Worm (Caenorhabditis elegans) whole organism, L2 larva: ENCODE results near the gene C05B5.16.

ENCODE experiments used
- C34F6.9 ChIP-seq: fragments of 150-350 bp; optimal IDR thresholded peaks from 2 replicates; lab custom pipeline; 2014; ENCODE audit warnings: missing biosample characterization, missing genetic modification characterization
- F13H6.1 ChIP-seq: sonication (generic microtip); optimal IDR thresholded peaks from 2 replicates; lab custom pipeline; 2016; ENCODE audit warnings: missing genetic modification characterization, missing compliant biosample characterization
- Y55F3AM.14 ChIP-seq: fragments of 200-800 bp; sonication (Bioruptor generic); optimal IDR thresholded peaks from 2 replicates; lab custom pipeline; 2018; ENCODE audit warnings: mild to moderate bottlenecking, missing genetic modification characterization, missing compliant biosample characterization
- ZK546.5 ChIP-seq: sonication (generic microtip); optimal IDR thresholded peaks from 2 replicates; lab custom pipeline; 2017; ENCODE audit warnings: missing biosample characterization, missing genetic modification characterization
- alr-1 ChIP-seq: fragments of 150-350 bp; optimal IDR thresholded peaks from 2 replicates; lab custom pipeline; 2014; ENCODE audit warnings: missing biosample characterization, missing genetic modification characterization
- aly-2 ChIP-seq: fragments of 150-350 bp; optimal IDR thresholded peaks from 2 replicates; lab custom pipeline; 2014; ENCODE audit warnings: missing biosample characterization, missing genetic modification characterization
- blmp-1 ChIP-seq: sonication (generic microtip); optimal IDR thresholded peaks from 2 replicates; lab custom pipeline; 2017; ENCODE audit warnings: missing genetic modification characterization, mild to moderate bottlenecking, missing compliant biosample characterization, antibody characterized with exemption, moderate library complexity; ENCODE audit not compliant: insufficient read depth
- ceh-16 ChIP-seq: fragments of 150-350 bp; optimal IDR thresholded peaks from 2 replicates; lab custom pipeline; 2014; ENCODE audit warnings: missing biosample characterization, missing genetic modification characterization
- dmd-4 ChIP-seq: sonication (generic microtip); optimal IDR thresholded peaks from 2 replicates; lab custom pipeline; 2017; ENCODE audit warnings: missing biosample characterization, missing genetic modification characterization
- egl-27 ChIP-seq: sonication (generic microtip); optimal IDR thresholded peaks from 3 replicates; lab custom pipeline; 2017; ENCODE audit warnings: missing biosample characterization, missing genetic modification reagents, missing genetic modification characterization
- elt-1 ChIP-seq: fragments of 150-350 bp; optimal IDR thresholded peaks from 2 replicates; lab custom pipeline; 2014; ENCODE audit warnings: missing biosample characterization, missing genetic modification characterization
- elt-3 ChIP-seq: sonication (generic microtip); optimal IDR thresholded peaks from 2 replicates; lab custom pipeline; 2017; ENCODE audit warnings: missing biosample characterization, missing genetic modification characterization
- fos-1 ChIP-seq: fragments of 150-350 bp; optimal IDR thresholded peaks from 2 replicates; lab custom pipeline; 2014; ENCODE audit warnings: missing biosample characterization, missing genetic modification characterization
- gmeb-1 ChIP-seq: fragments of 150-350 bp; optimal IDR thresholded peaks from 2 replicates; lab custom pipeline; 2014; ENCODE audit warnings: missing biosample characterization, missing genetic modification characterization
- lin-11 ChIP-seq: fragments of 150-350 bp; sonication (generic microtip); optimal IDR thresholded peaks from 2 replicates; lab custom pipeline; 2014; ENCODE audit warnings: missing biosample characterization, missing genetic modification characterization, inconsistent platforms, mixed read lengths
- lin-13 ChIP-seq: fragments of 150-350 bp; optimal IDR thresholded peaks from 2 replicates; lab custom pipeline; 2014; ENCODE audit warnings: missing biosample characterization, missing genetic modification reagents, missing genetic modification characterization
- lsy-2 ChIP-seq, 2 experiments: fragments of 150-350 bp in 1 of 2; sonication (generic microtip) in 1 of 2; optimal IDR thresholded peaks; 2 replicates each; lab custom pipeline; 2014 to 2017; ENCODE audit warnings: missing biosample characterization in 2 of 2, missing genetic modification characterization in 2 of 2
- mab-5 ChIP-seq: fragments of 150-350 bp; optimal IDR thresholded peaks from 2 replicates; lab custom pipeline; 2014; ENCODE audit warnings: missing biosample characterization, missing genetic modification characterization
- mdl-1 ChIP-seq, 2 experiments: fragments of 150-350 bp in 1 of 2; sonication (generic microtip) in 1 of 2; optimal IDR thresholded peaks; 2 replicates each; lab custom pipeline; 2017; ENCODE audit warnings: missing biosample characterization in 2 of 2, missing genetic modification characterization in 2 of 2
- nhr-11 ChIP-seq: fragments of 150-350 bp; optimal IDR thresholded peaks from 2 replicates; lab custom pipeline; 2014; ENCODE audit warnings: missing biosample characterization, missing genetic modification characterization
- nhr-12 ChIP-seq: fragments of 150-350 bp; optimal IDR thresholded peaks from 2 replicates; lab custom pipeline; 2014; ENCODE audit warnings: missing biosample characterization, missing genetic modification characterization
- nhr-129 ChIP-seq: fragments of 150-350 bp; optimal IDR thresholded peaks from 2 replicates; lab custom pipeline; 2014; ENCODE audit warnings: missing biosample characterization, missing genetic modification characterization
- nhr-237 ChIP-seq: fragments of 150-350 bp; optimal IDR thresholded peaks from 2 replicates; lab custom pipeline; 2014; ENCODE audit warnings: missing biosample characterization, missing genetic modification characterization
- nhr-6 ChIP-seq: fragments of 150-350 bp; optimal IDR thresholded peaks from 2 replicates; lab custom pipeline; 2014; ENCODE audit warnings: missing biosample characterization, missing genetic modification characterization
- nhr-77 ChIP-seq: fragments of 150-350 bp; optimal IDR thresholded peaks from 2 replicates; lab custom pipeline; 2014; ENCODE audit warnings: missing biosample characterization, missing genetic modification characterization
- peb-1 ChIP-seq: fragments of 150-350 bp; optimal IDR thresholded peaks from 2 replicates; lab custom pipeline; 2014; ENCODE audit warnings: missing biosample characterization, missing genetic modification characterization
- sem-4 ChIP-seq: fragments of 150-350 bp; optimal IDR thresholded peaks from 2 replicates; lab custom pipeline; 2014; ENCODE audit warnings: missing biosample characterization, missing genetic modification reagents, missing genetic modification characterization
- skn-1 ChIP-seq: sonication (generic microtip); optimal IDR thresholded peaks from 2 replicates; lab custom pipeline; 2017; ENCODE audit warnings: missing biosample characterization, missing genetic modification characterization
- sma-3 ChIP-seq: sonication (generic microtip); optimal IDR thresholded peaks from 2 replicates; lab custom pipeline; 2016; ENCODE audit warnings: missing genetic modification reagents, missing genetic modification characterization, missing compliant biosample characterization
- sma-9 ChIP-seq, 2 experiments: fragments of 150-350 bp in 1 of 2; sonication (generic microtip) in 1 of 2; optimal IDR thresholded peaks; 2 replicates each; lab custom pipeline; 2014 to 2016; ENCODE audit warnings: missing genetic modification characterization in 2 of 2, mild to moderate bottlenecking in 1 of 2, missing biosample characterization in 1 of 2, missing compliant biosample characterization in 1 of 2, missing genetic modification reagents in 1 of 2, moderate library complexity in 1 of 2
- snpc-4 ChIP-seq: fragments of 150-350 bp; optimal IDR thresholded peaks from 2 replicates; lab custom pipeline; 2014; ENCODE audit warnings: missing biosample characterization, missing genetic modification characterization
- unc-62 ChIP-seq: fragments of 150-350 bp; optimal IDR thresholded peaks from 2 replicates; lab custom pipeline; 2014; ENCODE audit warnings: missing biosample characterization, missing genetic modification reagents, missing genetic modification characterization
- ztf-1 ChIP-seq: fragments of 200-800 bp; sonication (Bioruptor generic); conservative IDR thresholded peaks from 2 replicates; pipeline ENCODE4 v1.3.6; 2022; ENCODE audit warnings: missing genetic modification characterization, missing compliant biosample characterization
- ztf-11 ChIP-seq: sonication (generic microtip); optimal IDR thresholded peaks from 2 replicates; lab custom pipeline; 2017; ENCODE audit warnings: missing biosample characterization, missing genetic modification characterization
- ztf-4 ChIP-seq: fragments of 150-350 bp; optimal IDR thresholded peaks from 2 replicates; lab custom pipeline; 2014; ENCODE audit warnings: missing biosample characterization, missing genetic modification characterization

Gene C05B5.16

ce11 chrIII:10012136-10012535 lies at the start of gene C05B5.16:
TSS of gene C05B5.16 (plus strand) at chrIII:10012436.
- no peak for TF ChIP-seq nhr-77 (tag; lab: Kevin White, UChicago)
- TF ChIP-seq blmp-1 (tag; lab: Kevin White, UChicago), result no peak
- TF ChIP-seq ZK546.5 (tag; lab: Kevin White, UChicago), result no peak
- no peak for TF ChIP-seq Y55F3AM.14
- no peak for TF ChIP-seq nhr-237 (tag; lab: Kevin White, UChicago)
- TF ChIP-seq snpc-4 (tag; lab: Kevin White, UChicago), result no peak
- TF ChIP-seq egl-27 (tag; lab: Kevin White, UChicago), result no peak
- no peak for TF ChIP-seq dmd-4 (tag; lab: Kevin White, UChicago)
- TF ChIP-seq, all 48 proteins: peak for 0

DNA sequence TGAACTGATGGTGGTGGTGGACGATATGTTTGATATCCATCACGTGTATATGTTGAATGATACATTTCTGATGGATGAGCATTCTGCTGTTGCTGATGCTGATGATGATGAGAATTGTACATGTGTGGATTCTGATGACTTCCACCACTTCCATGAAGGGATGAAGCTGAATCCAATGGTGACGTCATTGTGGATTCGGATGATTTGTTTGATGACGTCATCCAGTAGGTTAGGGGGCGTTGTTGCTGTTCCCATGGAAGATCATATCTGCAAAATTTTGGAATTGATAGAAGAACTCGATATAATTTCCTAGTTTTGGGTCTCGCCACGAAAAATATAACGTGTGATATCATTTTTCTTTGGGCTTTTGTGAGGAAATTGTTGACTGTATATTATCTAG lies 48.8 kb upstream of the C05B5.16 start:
- TF ChIP-seq sma-9 (GFP tag; optimal IDR thresholded peaks at IDR 0.05; lab: Kevin White, UChicago), result no peak
- no peak for TF ChIP-seq sma-9 (tag; optimal IDR thresholded peaks at IDR 0.05; lab: Kevin White, UChicago)
- no peak for TF ChIP-seq nhr-77 (tag; lab: Kevin White, UChicago)
- TF ChIP-seq dmd-4 (tag; lab: Kevin White, UChicago), result no peak
- no peak for TF ChIP-seq blmp-1 (tag; lab: Kevin White, UChicago)
- no peak for TF ChIP-seq lin-13 (GFP tag; lab: Kevin White, UChicago)
- no peak for TF ChIP-seq sma-3 (GFP tag; lab: Kevin White, UChicago)
- TF ChIP-seq lsy-2 (tag; optimal IDR thresholded peaks at IDR 0.05; lab: Kevin White, UChicago), result no peak
- TF ChIP-seq skn-1 (tag; lab: Kevin White, UChicago), result no peak
- TF ChIP-seq ceh-16 (tag; lab: Kevin White, UChicago), result no peak
- TF ChIP-seq peb-1 (tag; lab: Kevin White, UChicago), result no peak
- TF ChIP-seq ztf-11 (tag; lab: Kevin White, UChicago), result no peak

DNA sequence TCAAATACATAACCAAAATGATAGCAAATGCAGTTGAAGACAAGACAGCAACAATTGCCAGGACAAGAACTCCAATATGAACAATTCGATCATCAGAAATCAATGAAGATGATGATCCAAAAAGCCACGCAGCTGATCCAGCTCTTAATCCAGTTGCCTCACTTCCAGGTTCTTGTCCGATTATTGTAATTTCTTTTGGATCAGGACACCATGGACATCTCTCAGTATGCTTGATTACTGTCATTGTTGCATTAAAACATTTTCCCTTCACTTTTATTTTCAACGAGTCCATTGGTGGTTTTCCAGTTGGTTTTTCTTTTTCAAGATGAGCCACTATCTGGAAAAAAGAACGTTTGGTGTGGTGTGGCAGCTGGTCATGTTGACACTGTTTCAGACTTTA lies 47.8 kb upstream of the C05B5.16 start:
- no peak for TF ChIP-seq egl-27 (tag; lab: Kevin White, UChicago)
- no peak for TF ChIP-seq nhr-12 (tag; lab: Kevin White, UChicago)
- no peak for TF ChIP-seq lin-13 (GFP tag; lab: Kevin White, UChicago)
- TF ChIP-seq gmeb-1, result no peak
- TF ChIP-seq fos-1 (tag; lab: Kevin White, UChicago), result no peak
- no peak for TF ChIP-seq blmp-1 (tag; lab: Kevin White, UChicago)
- TF ChIP-seq aly-2 (tag; lab: Kevin White, UChicago), result no peak
- TF ChIP-seq mab-5, result no peak
- no peak for TF ChIP-seq elt-1

DNA sequence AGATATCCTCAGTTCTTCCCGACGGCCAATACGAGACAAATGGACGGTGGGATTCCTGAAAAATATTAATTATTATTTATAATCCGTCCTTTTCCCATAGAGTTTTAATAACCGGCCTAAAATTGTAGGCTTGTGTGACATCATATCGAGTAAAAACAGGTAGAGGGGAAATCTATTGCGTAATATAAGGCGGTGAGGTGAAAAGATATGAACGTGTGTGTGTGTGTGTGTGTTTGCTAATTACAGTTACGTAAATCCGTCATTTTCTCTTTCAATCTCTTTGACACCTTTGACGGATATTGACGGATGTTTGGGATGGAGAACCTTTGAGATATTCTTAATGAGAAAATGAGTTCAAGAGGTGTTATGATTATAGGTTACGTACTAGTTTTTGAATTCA lies 46.8 kb upstream of the C05B5.16 start:
- no peak for TF ChIP-seq nhr-237 (tag; lab: Kevin White, UChicago)
- TF ChIP-seq lin-11 (tag; lab: Kevin White, UChicago), result no peak
- TF ChIP-seq ztf-4, result no peak
- TF ChIP-seq C34F6.9 (tag; lab: Kevin White, UChicago), result no peak
- no peak for TF ChIP-seq alr-1 (tag; lab: Kevin White, UChicago)
- no peak for TF ChIP-seq elt-3 (tag; lab: Kevin White, UChicago)
- no peak for TF ChIP-seq elt-1
- TF ChIP-seq egl-27 (tag; lab: Kevin White, UChicago), result no peak
- no peak for TF ChIP-seq gmeb-1
- no peak for TF ChIP-seq nhr-11 (tag; lab: Kevin White, UChicago)
- TF ChIP-seq nhr-129, result no peak
- no peak for TF ChIP-seq mab-5
- no peak for TF ChIP-seq nhr-6
- TF ChIP-seq lsy-2 (tag; optimal IDR thresholded peaks at IDR 0.05; lab: Kevin White, UChicago), result no peak
- TF ChIP-seq ztf-11 (tag; lab: Kevin White, UChicago), result no peak
- TF ChIP-seq nhr-77 (tag; lab: Kevin White, UChicago), result no peak
- no peak for TF ChIP-seq sem-4 (tag; lab: Kevin White, UChicago)
- no peak for TF ChIP-seq mdl-1 (tag; optimal IDR thresholded peaks at IDR 0.05; lab: Kevin White, UChicago)
- TF ChIP-seq ztf-1 (GFP tag; lab: Robert Waterston, UW), result no peak

ce11 chrIII:9969371-9969770 lies 42.9 kb upstream of the C05B5.16 start:
- no peak for TF ChIP-seq unc-62 (GFP tag; lab: Kevin White, UChicago)
- no peak for TF ChIP-seq fos-1 (tag; lab: Kevin White, UChicago)
- no peak for TF ChIP-seq skn-1 (tag; lab: Kevin White, UChicago)
- no peak for TF ChIP-seq sma-9 (GFP tag; optimal IDR thresholded peaks at IDR 0.05; lab: Kevin White, UChicago)
- TF ChIP-seq sma-9 (tag; optimal IDR thresholded peaks at IDR 0.05; lab: Kevin White, UChicago), result no peak
- no peak for TF ChIP-seq snpc-4 (tag; lab: Kevin White, UChicago)
- no peak for TF ChIP-seq F13H6.1
- no peak for TF ChIP-seq sem-4 (tag; lab: Kevin White, UChicago)
- no peak for TF ChIP-seq blmp-1 (tag; lab: Kevin White, UChicago)
- TF ChIP-seq ztf-4, result no peak
- TF ChIP-seq egl-27 (tag; lab: Kevin White, UChicago), result no peak
